Worm (Caenorhabditis elegans) whole organism, L1 larva: ENCODE results near the gene Y50D4C.3.

ENCODE experiments used
- ceh-82 ChIP-seq, 3 experiments: fragments of 150-350 bp in 1 of 3; sonication (generic microtip) in 2 of 3; optimal IDR thresholded peaks; 2 replicates each; lab custom pipeline; 2014 to 2017; ENCODE audit warnings: missing biosample characterization in 3 of 3, missing genetic modification characterization in 3 of 3
- hlh-4 ChIP-seq: sonication (generic microtip); optimal IDR thresholded peaks from 2 replicates; lab custom pipeline; 2016; ENCODE audit warnings: mild to moderate bottlenecking, missing genetic modification characterization, missing compliant biosample characterization
- lin-13 ChIP-seq: fragments of 150-350 bp; optimal IDR thresholded peaks from 2 replicates; lab custom pipeline; 2014; ENCODE audit warnings: missing biosample characterization, missing genetic modification reagents, missing genetic modification characterization
- rnt-1 ChIP-seq: sonication (generic microtip); optimal IDR thresholded peaks from 2 replicates; lab custom pipeline; 2016; ENCODE audit warnings: mild to moderate bottlenecking, missing genetic modification characterization, moderate library complexity, missing compliant biosample characterization

- TF ChIP-seq ceh-82 (tag; optimal IDR thresholded peaks at IDR 0.05; lab: Kevin White, UChicago) (peak in 2 of 3 experiments; percentile 7 to 17), rnt-1 (tag; lab: Kevin White, UChicago) (no peak), lin-13 (GFP tag; lab: Kevin White, UChicago) (no peak), hlh-4 (no peak)
Observed at ce11 chrV:966164-966563, 21.1 kb upstream of the Y50D4C.3 start.
